Worm (Caenorhabditis elegans) whole organism, mixed stage, embryonic: ENCODE measurements around the gene nsy-1.

Experiments used
- ces-1 ChIP-seq: fragments of 150-350 bp; optimal IDR thresholded peaks from 2 replicates; lab custom pipeline; 2014; ENCODE audit warnings: missing biosample characterization, missing genetic modification reagents, missing genetic modification characterization
- snpc-4 ChIP-seq: fragments of 150-350 bp; optimal IDR thresholded peaks from 2 replicates; lab custom pipeline; 2014; ENCODE audit warnings: missing biosample characterization, missing genetic modification characterization
- unc-62 ChIP-seq: fragments of 150-350 bp; optimal IDR thresholded peaks from 2 replicates; lab custom pipeline; 2014; ENCODE audit warnings: missing biosample characterization, missing genetic modification reagents, missing genetic modification characterization

DNA sequence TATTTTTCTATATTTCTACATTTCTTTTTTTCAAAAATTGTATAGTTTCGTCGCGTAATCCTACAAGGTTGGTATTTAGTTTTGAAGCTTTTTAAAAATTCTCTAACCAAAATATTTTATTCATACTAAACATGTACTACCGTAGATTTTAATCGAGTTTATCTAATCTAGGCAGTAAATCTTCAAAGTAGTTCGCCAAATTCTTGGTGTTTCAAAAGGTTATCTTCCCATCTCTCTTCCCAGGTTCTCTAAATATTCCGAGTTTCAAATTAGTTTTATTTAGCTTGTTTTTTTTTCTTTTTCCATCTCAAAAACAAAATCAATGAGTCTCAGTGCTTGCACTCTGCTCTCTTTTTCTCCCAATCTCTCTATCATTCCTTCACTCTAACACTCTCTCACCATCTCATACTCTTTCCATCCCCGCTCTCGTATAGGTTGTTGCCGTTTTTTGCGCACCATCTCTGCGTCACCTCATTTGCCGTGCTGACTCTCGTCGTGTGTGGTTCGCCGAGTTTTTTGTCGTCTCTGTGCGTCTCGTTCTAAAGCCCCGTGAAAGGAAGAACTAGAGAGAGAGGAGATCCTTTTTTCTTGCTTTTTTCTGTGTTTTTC is 5.5 kb upstream of the nsy-1 start:
- TF ChIP-seq unc-62 (GFP tag; lab: Kevin White, UChicago) (no peak), snpc-4 (tag; lab: Kevin White, UChicago) (no peak), ces-1 (GFP tag; lab: Kevin White, UChicago) (peak; percentile 75)
